Worm (Caenorhabditis elegans) whole organism, L3 larva: ENCODE results near the gene C05D11.1.

Experiments
- ceh-9 ChIP-seq: sonication (generic microtip); optimal IDR thresholded peaks from 2 replicates; lab custom pipeline; 2018; ENCODE audit warnings: missing biosample characterization, missing genetic modification characterization
- pqm-1 ChIP-seq: fragments of 150-350 bp; optimal IDR thresholded peaks from 2 replicates; lab custom pipeline; 2017; ENCODE audit warnings: missing biosample characterization, missing genetic modification characterization, inconsistent platforms

ce11 chrIII:6422721-6423120 lies 13.7 kb upstream of the C05D11.1 start:
- TF ChIP-seq pqm-1 (tag; lab: Kevin White, UChicago), result peak; percentile 85
- no peak for TF ChIP-seq ceh-9
